Worm (Caenorhabditis elegans): ENCODE data around the gene ZC116.1.

- TF ChIP-seq aly-2 (tag; optimal IDR thresholded peaks at IDR 0.05) (no peak), snpc-4 (tag; optimal IDR thresholded peaks at IDR 0.05) (no peak), zag-1 (tag; optimal IDR thresholded peaks at IDR 0.05) (no peak), ztf-11 (tag; optimal IDR thresholded peaks at IDR 0.05) (no peak), isw-1 (GFP tag; IDR thresholded peaks at IDR 0.05) (no peak), tbx-2 (tag; optimal IDR thresholded peaks at IDR 0.05) (no peak)
These were observed 1.4 kb downstream of the ZC116.1 start, which contains the start of gene cubn-1 for ce11 chrV:12611029-12611428.

Data from whole organism, L1 larva.